Fruit fly (Drosophila melanogaster): ENCODE data around the gene Rbcn-3A.

Gene Rbcn-3A

dm6 chrX:6287842-6288241 is 32.6 kb upstream of the Rbcn-3A start, which contains the start of the genes Top3beta and wuho (continued):
- TF ChIP-seq ro (GFP tag; IDR thresholded peaks at IDR 0.05) (no peak), Xbp1 (GFP tag; optimal IDR thresholded peaks at IDR 0.05) (peak; percentile 60), luna (GFP tag; optimal IDR thresholded peaks at IDR 0.05) (peak; percentile 15), CG12299 (tag; optimal IDR thresholded peaks at IDR 0.05) (peak; percentile 44), Sry-β (GFP tag; optimal IDR thresholded peaks at IDR 0.05) (peak; percentile 53), CG7786 (GFP tag; optimal IDR thresholded peaks at IDR 0.05) (peak; percentile 40), bsh (GFP tag; optimal IDR thresholded peaks at IDR 0.05) (peak in 1 of 2 experiments; percentile 2), bigmax (GFP tag; optimal IDR thresholded peaks at IDR 0.05) (peak; percentile 44), tup (GFP tag; optimal IDR thresholded peaks at IDR 0.05) (no peak), CG8388 (GFP tag; optimal IDR thresholded peaks at IDR 0.05) (no peak), Max (GFP tag; optimal IDR thresholded peaks at IDR 0.05) (peak; percentile 17), pb (GFP tag; optimal IDR thresholded peaks at IDR 0.05) (peak; percentile 6), CG34224 (GFP tag; IDR thresholded peaks at IDR 0.05; ENCODE audit: partially characterized antibody) (peak; percentile 71), Mad (GFP tag; optimal IDR thresholded peaks at IDR 0.05) (peak; percentile 43), CG43689 (GFP tag; IDR thresholded peaks at IDR 0.05) (no peak), nom (GFP tag; optimal IDR thresholded peaks at IDR 0.05) (peak; percentile 19), Blimp-1 (GFP tag; optimal IDR thresholded peaks at IDR 0.05) (no peak), E2f2 (GFP tag; IDR thresholded peaks at IDR 0.05) (peak; percentile 49), CG32532 (GFP tag; IDR thresholded peaks at IDR 0.05) (0 out of 2 replicates have a peak, but pooled peaks have one; percentile 15), Pdp1 (GFP tag; optimal IDR thresholded peaks at IDR 0.05) (peak; percentile 47 to 82), CG16863 (GFP tag; optimal IDR thresholded peaks at IDR 0.05) (peak; percentile 10), CG12104 (GFP tag; optimal IDR thresholded peaks at IDR 0.05) (no peak), Scr (GFP tag; IDR thresholded peaks at IDR 0.05; ENCODE audit: partially characterized antibody) (peak; percentile 65; the same call in 1 of the 2 replicates), dm (GFP tag; optimal IDR thresholded peaks at IDR 0.05) (peak; percentile 79), CG1024 (GFP tag; IDR thresholded peaks at IDR 0.05) (no peak), ara (GFP tag; IDR thresholded peaks at IDR 0.05) (no peak), jing (GFP tag; optimal IDR thresholded peaks at IDR 0.05) (no peak), fd64A (GFP tag; optimal IDR thresholded peaks at IDR 0.05) (no peak), Bteb2 (GFP tag; optimal IDR thresholded peaks at IDR 0.05) (peak; percentile 30), CG2712 (tag; optimal IDR thresholded peaks at IDR 0.05) (peak; percentile 55), cas (GFP tag; IDR thresholded peaks at IDR 0.05) (no peak), CG4328 (GFP tag; optimal IDR thresholded peaks at IDR 0.05) (no peak), Fer2 (tag; optimal IDR thresholded peaks at IDR 0.05) (no peak), Lpt (GFP tag; optimal IDR thresholded peaks at IDR 0.05) (no peak), C15 (GFP tag; IDR thresholded peaks at IDR 0.05) (no peak), CG1832 (GFP tag; optimal IDR thresholded peaks at IDR 0.05) (no peak), CG3847 (GFP tag; IDR thresholded peaks at IDR 0.05) (peak; percentile 54; the same call in 1 of the 2 replicates), CG13424 (tag; optimal IDR thresholded peaks at IDR 0.05) (peak; percentile 8), shn (GFP tag; optimal IDR thresholded peaks at IDR 0.05) (peak; percentile 6), Hsf (GFP tag; optimal IDR thresholded peaks at IDR 0.05) (peak; percentile 39), NFAT (GFP tag; IDR thresholded peaks at IDR 0.05) (0 out of 2 replicates have a peak, but pooled peaks have one; percentile 20), CG13287 (GFP tag; IDR thresholded peaks at IDR 0.05; ENCODE audit: partially characterized antibody) (peak; percentile 82), CG8944 (GFP tag; optimal IDR thresholded peaks at IDR 0.05) (peak; percentile 16), dysf (GFP tag; IDR thresholded peaks at IDR 0.05) (peak; percentile 18; the same call in 1 of the 3 replicates), Optix (GFP tag; IDR thresholded peaks at IDR 0.05) (no peak), CG12391 (tag; optimal IDR thresholded peaks at IDR 0.05) (peak; percentile 63), CG16813 (GFP tag; IDR thresholded peaks at IDR 0.05; ENCODE audit: partially characterized antibody) (peak; percentile 62; the same call in 2 of the 3 replicates), sna (GFP tag; IDR thresholded peaks at IDR 0.05; ENCODE audit: partially characterized antibody) (peak; percentile 70), Opbp (GFP tag; IDR thresholded peaks at IDR 0.05; ENCODE audit: partially characterized antibody) (peak; percentile 71), CG1233 (GFP tag; optimal IDR thresholded peaks at IDR 0.05) (no peak)
